Fruit fly (Drosophila melanogaster) Kc167 (cell line): ENCODE results near the gene dlt.

Experiments
- Myc ChIP-seq: fragments of >200 bp; optimal IDR thresholded peaks from 2 replicates; lab custom pipeline; 2017; ENCODE audit warnings: missing external identifiers
- Sin3A ChIP-seq: fragments of >200 bp; optimal IDR thresholded peaks from 2 replicates; lab custom pipeline; 2018; ENCODE audit warnings: missing external identifiers
- h ChIP-seq: fragments of >200 bp; optimal IDR thresholded peaks from 3 replicates; lab custom pipeline; 2018; ENCODE audit warnings: missing external identifiers
- insv ChIP-seq: fragments of >200 bp; optimal IDR thresholded peaks from 3 replicates; lab custom pipeline; 2018; ENCODE audit warnings: missing external identifiers
- psq ChIP-seq: fragments of >200 bp; optimal IDR thresholded peaks from 2 replicates; lab custom pipeline; 2017; ENCODE audit warnings: missing external identifiers
- ttk ChIP-seq: sonication (Bioruptor generic); optimal IDR thresholded peaks from 2 replicates; lab custom pipeline; 2017; ENCODE audit warnings: missing external identifiers

The dlt gene

dm6 chr3L:1771658-1772057 lies 23.5 kb downstream of the dlt start, which contains the start of gene Dhc62B:
TSS of gene Dhc62B (minus strand) at chr3L:1771758.
- no peak for TF ChIP-seq psq (lab: Kevin White, UChicago)
- no peak for TF ChIP-seq ttk
- TF ChIP-seq h (lab: Kevin White, UChicago): no peak
- no peak for TF ChIP-seq Sin3A (lab: Kevin White, UChicago)
- TF ChIP-seq insv (lab: Kevin White, UChicago): no peak
- TF ChIP-seq Myc (lab: Kevin White, UChicago): no peak

dm6 chr3L:1756143-1756542 lies 39.0 kb downstream of the dlt start, which contains the start of gene CG8001:
TSS of gene CG8001 (plus strand) at chr3L:1756159.
- TF ChIP-seq h (lab: Kevin White, UChicago): no peak
- TF ChIP-seq Sin3A (lab: Kevin White, UChicago): no peak
- no peak for TF ChIP-seq ttk
- no peak for TF ChIP-seq Myc (lab: Kevin White, UChicago)
- TF ChIP-seq insv (lab: Kevin White, UChicago): no peak
- no peak for TF ChIP-seq psq (lab: Kevin White, UChicago)

dm6 chr3L:1755458-1755984 lies 39.6 kb downstream of the dlt start, which contains the start of gene Cht2:
TSS of gene Cht2 (minus strand) at chr3L:1755934.
- TF ChIP-seq Sin3A (lab: Kevin White, UChicago): no peak

- TF ChIP-seq h (lab: Kevin White, UChicago) (no peak), insv (lab: Kevin White, UChicago) (no peak), Sin3A (lab: Kevin White, UChicago) (no peak), ttk (no peak), psq (lab: Kevin White, UChicago) (no peak), Myc (lab: Kevin White, UChicago) (no peak)
These were observed 40.2 kb downstream of the dlt start for dm6 chr3L:1754935-1755334.

dm6 chr3L:1754262-1754661 lies 40.9 kb downstream of the dlt start:
- TF ChIP-seq h (lab: Kevin White, UChicago): no peak
- TF ChIP-seq psq (lab: Kevin White, UChicago): no peak
- no peak for TF ChIP-seq Myc (lab: Kevin White, UChicago)
- no peak for TF ChIP-seq insv (lab: Kevin White, UChicago)
- no peak for TF ChIP-seq ttk
- TF ChIP-seq Sin3A (lab: Kevin White, UChicago): no peak

- no peak for TF ChIP-seq h (lab: Kevin White, UChicago)
- TF ChIP-seq insv (lab: Kevin White, UChicago): no peak
- TF ChIP-seq ttk: no peak
- TF ChIP-seq Sin3A (lab: Kevin White, UChicago): no peak
- TF ChIP-seq psq (lab: Kevin White, UChicago): no peak
- no peak for TF ChIP-seq Myc (lab: Kevin White, UChicago)
These were observed 46.9 kb downstream of the dlt start for dm6 chr3L:1748218-1748617.

dm6 chr3L:1746338-1747199 lies 48.6 kb downstream of the dlt start, which contains the start of gene CG13921:
TSS of gene CG13921 (plus strand) at chr3L:1746907.
- no peak for TF ChIP-seq insv (lab: Kevin White, UChicago)
- no peak for TF ChIP-seq psq (lab: Kevin White, UChicago)
- TF ChIP-seq Sin3A (lab: Kevin White, UChicago): no peak
- TF ChIP-seq Myc (lab: Kevin White, UChicago): no peak
- TF ChIP-seq h (lab: Kevin White, UChicago): no peak
- TF ChIP-seq ttk: no peak

dm6 chr3L:1745432-1745831 lies 49.7 kb downstream of the dlt start:
- no peak for TF ChIP-seq psq (lab: Kevin White, UChicago)
- TF ChIP-seq Myc (lab: Kevin White, UChicago): no peak
- no peak for TF ChIP-seq insv (lab: Kevin White, UChicago)
- no peak for TF ChIP-seq h (lab: Kevin White, UChicago)
- no peak for TF ChIP-seq ttk
- no peak for TF ChIP-seq Sin3A (lab: Kevin White, UChicago)

dm6 chr3L:1742552-1743097 lies 52.5 kb downstream of the dlt start:
- TF ChIP-seq ttk: no peak
- no peak for TF ChIP-seq h (lab: Kevin White, UChicago)
- TF ChIP-seq psq (lab: Kevin White, UChicago): no peak
- TF ChIP-seq insv (lab: Kevin White, UChicago): no peak
- no peak for TF ChIP-seq Myc (lab: Kevin White, UChicago)
- TF ChIP-seq Sin3A (lab: Kevin White, UChicago): no peak

dm6 chr3L:1741655-1742551 lies 53.2 kb downstream of the dlt start:
- TF ChIP-seq Myc (lab: Kevin White, UChicago): no peak
- no peak for TF ChIP-seq Sin3A (lab: Kevin White, UChicago)
- TF ChIP-seq ttk: no peak
- TF ChIP-seq h (lab: Kevin White, UChicago): no peak
- TF ChIP-seq psq (lab: Kevin White, UChicago): no peak
- TF ChIP-seq insv (lab: Kevin White, UChicago): no peak

dm6 chr3L:1741107-1741506 lies 54.0 kb downstream of the dlt start:
- TF ChIP-seq Sin3A (lab: Kevin White, UChicago): no peak
- TF ChIP-seq ttk: no peak
- no peak for TF ChIP-seq insv (lab: Kevin White, UChicago)
- no peak for TF ChIP-seq h (lab: Kevin White, UChicago)
- no peak for TF ChIP-seq psq (lab: Kevin White, UChicago)
- TF ChIP-seq Myc (lab: Kevin White, UChicago): no peak
